Worm (Caenorhabditis elegans): Measurements from ENCODE around the gene pkhm-2.
A peak's percentile ranks its signal among the peaks of the same experiment; 100 is the strongest.

pkhm-2 gene

DNA sequence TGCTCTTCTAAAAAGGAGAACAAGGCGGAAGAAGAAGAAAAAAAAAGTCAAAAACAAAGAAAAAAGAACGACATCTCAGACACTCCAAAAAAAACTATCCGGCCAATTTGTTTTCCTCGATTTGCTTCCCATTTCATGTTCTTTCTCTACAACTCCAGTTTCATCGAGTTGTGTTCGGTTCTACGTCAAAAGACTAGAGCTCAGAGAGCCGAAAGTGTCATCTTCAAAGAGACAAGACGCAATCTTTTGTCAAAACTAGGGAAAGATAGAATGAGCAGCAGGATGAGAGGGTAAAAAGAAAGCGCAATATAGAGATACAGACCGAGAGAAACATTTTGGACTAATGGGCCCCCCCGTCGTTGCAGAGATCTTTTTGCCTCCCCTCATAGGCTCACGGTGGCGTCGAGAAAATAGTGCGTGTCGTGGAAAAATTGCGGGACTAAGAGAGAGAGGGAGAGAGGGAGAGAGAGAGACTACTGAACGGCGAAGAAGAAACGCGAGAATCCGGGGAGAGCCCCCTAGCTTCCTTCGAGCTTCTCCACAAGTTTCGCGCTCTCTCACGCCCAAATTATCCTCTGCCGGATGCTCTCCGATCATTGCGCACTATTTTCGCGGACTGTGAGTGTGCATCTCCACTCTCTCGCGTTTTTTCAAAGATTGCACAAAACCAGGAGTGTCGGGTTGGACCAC, 7.9 kb upstream of the pkhm-2 start:
- TF ChIP-seq mxl-2 (GFP tag; conservative IDR thresholded peaks at IDR 0.05): no peak
- no peak for TF ChIP-seq daf-19 (GFP tag; conservative IDR thresholded peaks at IDR 0.05)
- no peak for TF ChIP-seq unc-130 (GFP tag; optimal IDR thresholded peaks at IDR 0.05)
- TF ChIP-seq mdt-29 (GFP tag; IDR thresholded peaks at IDR 0.05): no peak
- no peak for TF ChIP-seq T20F7.1 (GFP tag; optimal IDR thresholded peaks at IDR 0.05)
- TF ChIP-seq zip-11 (GFP tag; IDR thresholded peaks at IDR 0.05): no peak
- TF ChIP-seq pha-4 (GFP tag; IDR thresholded peaks at IDR 0.05): no peak
- no peak for TF ChIP-seq pha-4 (tag; optimal IDR thresholded peaks at IDR 0.05)
- TF ChIP-seq aly-2 (tag; optimal IDR thresholded peaks at IDR 0.05): no peak
- no peak for TF ChIP-seq zfp-3 (GFP tag; conservative IDR thresholded peaks at IDR 0.05)
- no peak for TF ChIP-seq R02D3.7 (tag; optimal IDR thresholded peaks at IDR 0.05)
- peak; percentile 38 for TF ChIP-seq dmd-6 (GFP tag; IDR thresholded peaks at IDR 0.05)
- peak; percentile 78 for TF ChIP-seq hlh-11 (tag; optimal IDR thresholded peaks at IDR 0.05)
- no peak for TF ChIP-seq sdz-12 (GFP tag; optimal IDR thresholded peaks at IDR 0.05)
- TF ChIP-seq unc-39 (tag; optimal IDR thresholded peaks at IDR 0.05): no peak
- no peak for TF ChIP-seq F44E2.7 (GFP tag; IDR thresholded peaks at IDR 0.05)
- TF ChIP-seq F26F4.8 (GFP tag; conservative IDR thresholded peaks at IDR 0.05): no peak
- peak in 1 of 2 experiments; percentile 53 for TF ChIP-seq daf-16 (GFP tag; optimal IDR thresholded peaks at IDR 0.05)
- no peak for TF ChIP-seq daf-16 (tag; optimal IDR thresholded peaks at IDR 0.05)
- no peak for TF ChIP-seq zip-2 (tag; optimal IDR thresholded peaks at IDR 0.05)
- TF ChIP-seq arid-1 (GFP tag; conservative IDR thresholded peaks at IDR 0.05): no peak
- TF ChIP-seq dmd-8 (GFP tag; IDR thresholded peaks at IDR 0.05): no peak
- TF ChIP-seq ceh-32 (tag; optimal IDR thresholded peaks at IDR 0.05; ENCODE audit: poor library complexity): peak; percentile 60
- TF ChIP-seq Y5F2A.4 (GFP tag; optimal IDR thresholded peaks at IDR 0.05): no peak
- TF ChIP-seq jun-1 (tag; optimal IDR thresholded peaks at IDR 0.05): no peak
- no peak for TF ChIP-seq D1046.2 (GFP tag; IDR thresholded peaks at IDR 0.05)
- no peak for TF ChIP-seq lin-1 (GFP tag; IDR thresholded peaks at IDR 0.05)
- TF ChIP-seq nhr-25 (tag; optimal IDR thresholded peaks at IDR 0.05; ENCODE audit: borderline replicate concordance, insufficient read depth): no peak
- TF ChIP-seq spr-3 (GFP tag; optimal IDR thresholded peaks at IDR 0.05): no peak
- no peak for TF ChIP-seq egl-27 (tag; optimal IDR thresholded peaks at IDR 0.05)
- TF ChIP-seq ztf-7 (tag; optimal IDR thresholded peaks at IDR 0.05): no peak
- peak in 1 of 2 experiments; percentile 21 for TF ChIP-seq mdl-1 (tag; optimal IDR thresholded peaks at IDR 0.05)
- TF ChIP-seq F37D6.2 (tag; optimal IDR thresholded peaks at IDR 0.05): peak; percentile 64
- TF ChIP-seq Y75B8A.6 (GFP tag; IDR thresholded peaks at IDR 0.05): no peak
- TF ChIP-seq hif-1 (tag; optimal IDR thresholded peaks at IDR 0.05): peak in 1 of 2 experiments; percentile 28
- TF ChIP-seq ZK546.5 (tag; optimal IDR thresholded peaks at IDR 0.05): no peak
- TF ChIP-seq rbr-2 (tag; optimal IDR thresholded peaks at IDR 0.05): peak; percentile 74
- no peak for TF ChIP-seq snpc-4 (tag; optimal IDR thresholded peaks at IDR 0.05)
- no peak for TF ChIP-seq T26A8.4 (GFP tag; IDR thresholded peaks at IDR 0.05)
- peak; percentile 76 for TF ChIP-seq egl-43 (GFP tag; IDR thresholded peaks at IDR 0.05)
- TF ChIP-seq lir-3 (tag; optimal IDR thresholded peaks at IDR 0.05): no peak
- TF ChIP-seq daf-12 (tag; optimal IDR thresholded peaks at IDR 0.05): no peak
- TF ChIP-seq madf-5 (GFP tag; IDR thresholded peaks at IDR 0.05): no peak
- TF ChIP-seq lin-29 (GFP tag; IDR thresholded peaks at IDR 0.05): no peak
- TF ChIP-seq spr-1 (tag; optimal IDR thresholded peaks at IDR 0.05): peak; percentile 5
- no peak for TF ChIP-seq daf-8 (GFP tag; IDR thresholded peaks at IDR 0.05)
- no peak for TF ChIP-seq skn-1 (tag; optimal IDR thresholded peaks at IDR 0.05)
- peak; percentile 37; the same call in 1 of the 2 replicates for TF ChIP-seq lim-7 (GFP tag; IDR thresholded peaks at IDR 0.05)
- peak; percentile 4 for TF ChIP-seq ceh-28 (tag; optimal IDR thresholded peaks at IDR 0.05)
- TF ChIP-seq F10B5.3 (tag; optimal IDR thresholded peaks at IDR 0.05): no peak
- TF ChIP-seq ceh-62 (tag; optimal IDR thresholded peaks at IDR 0.05): no peak
